Worm (Caenorhabditis elegans): ENCODE measurements around the gene chil-4.

The chil-4 gene

DNA sequence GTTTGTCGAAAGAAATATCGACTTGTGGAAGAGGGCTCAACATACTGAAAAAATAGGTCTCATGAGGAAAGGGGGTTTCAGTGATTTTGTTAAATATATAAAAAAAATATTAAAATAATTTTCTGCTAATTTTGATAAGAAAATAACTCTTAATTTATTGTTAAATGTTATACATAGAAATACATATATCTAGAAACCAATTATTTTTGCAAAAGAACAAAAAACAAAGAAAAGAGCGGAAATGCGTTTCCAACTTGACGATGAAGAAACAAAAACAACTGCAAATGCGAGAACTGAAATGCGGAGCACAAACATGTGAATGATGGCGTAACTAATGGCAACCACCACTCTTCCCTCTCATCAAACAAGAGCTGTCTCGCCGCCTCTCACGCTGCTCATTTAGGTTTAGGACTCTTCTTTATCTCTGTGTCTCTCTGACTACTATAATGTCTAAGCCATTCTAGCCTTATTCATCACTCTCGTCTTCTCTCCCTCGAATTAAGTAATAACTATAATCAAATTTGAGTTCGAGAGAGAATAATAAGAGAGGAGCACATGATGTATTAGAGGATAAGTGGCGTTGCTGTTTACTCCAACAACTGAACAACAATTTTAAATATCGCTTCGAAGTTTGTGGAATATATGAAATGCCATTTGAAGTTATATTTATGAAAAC, 17.1 kb downstream of the chil-4 start, which contains the start of gene arrd-4:
TSS of gene arrd-4 (minus strand) at position 51 of the 676 bp plus-strand sequence.
- TF ChIP-seq W03F9.2 (tag; optimal IDR thresholded peaks at IDR 0.05) (no peak), dao-5 (tag; optimal IDR thresholded peaks at IDR 0.05) (no peak), him-1 (tag; optimal IDR thresholded peaks at IDR 0.05) (no peak)

DNA sequence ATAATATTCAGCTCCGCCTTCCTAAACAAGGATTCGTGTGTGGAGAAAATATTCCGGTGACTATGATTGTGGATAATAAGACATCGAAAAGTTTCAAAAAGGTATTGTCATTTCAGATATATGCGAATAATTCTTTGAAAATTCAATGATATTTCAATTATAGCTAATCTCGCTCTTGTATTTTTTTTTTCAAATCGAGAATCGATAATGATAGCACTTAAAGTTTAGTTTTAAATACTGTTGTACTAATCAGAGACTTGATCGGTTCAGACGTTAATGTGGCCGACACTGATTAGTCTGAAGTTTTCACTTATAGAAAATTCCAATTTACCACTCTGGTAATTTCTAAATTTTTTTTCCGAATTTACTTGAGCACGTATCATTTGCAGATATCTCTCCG, 19.6 kb downstream of the chil-4 start:
- TF ChIP-seq dao-5 (tag; optimal IDR thresholded peaks at IDR 0.05) (no peak), him-1 (tag; optimal IDR thresholded peaks at IDR 0.05) (no peak), W03F9.2 (tag; optimal IDR thresholded peaks at IDR 0.05) (no peak)

DNA sequence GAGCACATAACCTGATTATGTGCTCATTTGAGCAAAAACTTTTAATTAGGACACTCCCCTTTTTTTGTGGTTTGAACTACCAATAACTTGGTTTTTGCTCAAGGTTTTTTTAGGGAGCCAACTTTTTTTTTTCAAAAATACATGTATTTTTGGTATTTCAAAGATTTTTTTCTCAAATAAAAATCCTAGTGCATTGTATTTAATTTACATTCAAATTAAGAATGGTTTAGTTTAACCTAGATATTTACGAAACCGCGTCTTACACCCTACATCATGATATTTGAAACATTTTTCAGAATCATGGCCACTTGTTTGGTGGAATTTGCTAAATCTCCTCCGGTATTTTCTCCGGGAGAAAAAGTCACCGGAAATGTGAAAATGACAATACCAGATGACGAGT, 20.6 kb downstream of the chil-4 start, which contains the start of gene arrd-5:
TSS of gene arrd-5 (plus strand) at position 301 of the 400 bp plus-strand sequence.
- no peak for TF ChIP-seq dao-5 (tag; optimal IDR thresholded peaks at IDR 0.05)
- TF ChIP-seq him-1 (tag; optimal IDR thresholded peaks at IDR 0.05) = no peak
- no peak for TF ChIP-seq W03F9.2 (tag; optimal IDR thresholded peaks at IDR 0.05)

DNA sequence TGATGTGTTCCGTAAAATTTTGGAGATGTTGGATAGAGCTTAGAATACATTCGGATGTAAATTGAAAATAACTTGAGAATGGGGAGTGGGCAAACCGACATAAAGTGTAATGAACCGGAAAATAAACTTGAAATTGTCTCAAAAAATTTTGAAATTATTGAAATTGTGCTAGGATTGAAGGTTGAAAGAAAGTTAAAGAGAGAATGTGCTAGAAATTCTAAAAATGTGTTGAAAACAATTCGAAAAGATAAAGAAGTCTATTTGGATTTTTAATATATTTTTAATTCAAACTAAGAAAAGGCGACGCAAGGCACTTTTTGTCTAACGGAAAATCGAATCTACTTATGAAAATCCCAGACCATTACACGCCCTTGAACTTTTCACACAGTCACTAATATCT, 21.7 kb downstream of the chil-4 start, which contains the start of gene ZK938.3:
TSS of gene ZK938.3 (minus strand) at position 101 of the 400 bp plus-strand sequence.
- TF ChIP-seq W03F9.2 (tag; optimal IDR thresholded peaks at IDR 0.05) (no peak), dao-5 (tag; optimal IDR thresholded peaks at IDR 0.05) (no peak), him-1 (tag; optimal IDR thresholded peaks at IDR 0.05) (no peak)

DNA sequence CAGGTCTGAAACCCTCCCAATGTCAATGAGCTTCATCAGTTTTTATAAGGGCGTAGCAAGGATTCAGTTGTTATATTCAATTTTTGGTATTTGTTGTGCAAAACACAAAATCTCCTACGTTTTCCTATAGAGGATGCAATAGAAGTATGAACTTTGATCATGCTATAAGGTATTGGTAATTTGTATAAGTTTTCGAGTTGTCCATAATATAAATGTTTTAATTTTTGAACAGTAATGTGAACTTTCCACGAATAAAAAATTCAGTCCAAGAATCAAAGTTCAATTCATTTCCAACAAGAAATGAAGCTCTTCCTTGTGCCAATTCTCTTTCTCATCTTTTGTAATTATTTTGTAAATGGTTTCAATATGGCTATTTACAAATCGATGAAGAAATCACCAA, 24.5 kb downstream of the chil-4 start, which contains the start of gene ZK938.12:
TSS of gene ZK938.12 (plus strand) at position 301 of the 400 bp plus-strand sequence.
- no peak for TF ChIP-seq W03F9.2 (tag; optimal IDR thresholded peaks at IDR 0.05)
- no peak for TF ChIP-seq him-1 (tag; optimal IDR thresholded peaks at IDR 0.05)
- TF ChIP-seq dao-5 (tag; optimal IDR thresholded peaks at IDR 0.05) = no peak

DNA sequence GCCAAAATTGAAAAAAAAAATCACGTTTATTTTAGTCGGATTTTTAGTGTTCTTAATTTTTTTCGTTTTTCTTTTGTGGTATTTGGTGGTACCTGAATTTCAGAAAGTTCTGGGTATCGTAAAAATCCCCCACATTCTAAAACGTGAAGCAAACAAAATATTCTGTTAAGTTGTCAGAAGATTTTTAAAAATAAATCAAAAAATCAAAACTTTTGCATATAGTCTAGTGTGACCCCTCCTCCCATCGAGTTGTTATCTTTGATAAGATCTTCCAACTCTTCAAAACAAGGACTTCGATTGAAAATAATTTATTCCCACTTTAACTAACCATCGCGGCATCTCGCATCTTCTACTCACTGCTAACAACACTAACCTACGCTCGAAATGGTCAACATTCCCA, 26.4 kb downstream of the chil-4 start, which contains the start of gene ZK938.1:
TSS of gene ZK938.1 (plus strand) at position 301 of the 400 bp plus-strand sequence.
- no peak for TF ChIP-seq dao-5 (tag; optimal IDR thresholded peaks at IDR 0.05)
- TF ChIP-seq W03F9.2 (tag; optimal IDR thresholded peaks at IDR 0.05) = no peak
- TF ChIP-seq him-1 (tag; optimal IDR thresholded peaks at IDR 0.05) = no peak

DNA sequence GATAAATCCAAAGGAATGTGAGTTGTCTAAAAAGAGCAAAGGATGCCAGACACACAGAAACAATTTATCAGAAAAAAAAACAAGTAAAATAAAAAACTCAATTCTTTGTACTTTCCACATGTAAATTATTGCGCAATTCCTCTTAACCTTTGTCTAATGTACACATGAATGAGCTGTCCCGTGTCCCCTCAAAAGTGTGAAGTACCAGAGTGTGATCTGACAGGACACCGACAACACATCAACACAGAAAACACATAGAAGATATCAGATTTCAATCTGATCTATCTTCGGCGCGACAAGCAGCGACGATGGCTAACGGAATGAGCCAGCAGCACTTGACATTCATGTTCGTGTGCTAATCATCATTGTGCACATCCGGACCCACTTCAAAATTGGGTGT, 27.0 kb downstream of the chil-4 start:
- TF ChIP-seq dao-5 (tag; optimal IDR thresholded peaks at IDR 0.05) (no peak), W03F9.2 (tag; optimal IDR thresholded peaks at IDR 0.05) (no peak), him-1 (tag; optimal IDR thresholded peaks at IDR 0.05) (no peak)

DNA sequence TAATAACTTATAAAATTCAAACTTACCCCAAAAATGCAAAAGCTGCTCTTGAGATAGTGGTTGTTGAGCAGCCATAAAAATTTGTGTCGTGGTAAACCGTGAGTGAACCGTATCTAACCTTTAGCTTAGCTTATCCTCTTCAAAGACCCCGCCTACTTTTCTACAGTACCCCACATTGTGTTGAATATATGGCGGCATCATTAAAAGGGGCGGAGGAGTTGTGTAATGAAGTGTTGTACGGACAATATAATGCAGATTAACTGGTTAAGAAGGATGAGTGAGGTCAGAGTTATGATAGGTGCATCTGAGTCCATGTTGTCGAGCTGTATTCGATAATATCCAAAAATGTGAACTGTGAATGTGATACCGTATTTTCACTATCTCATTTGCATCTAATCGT, 27.7 kb downstream of the chil-4 start, which contains the start of gene eyg-1:
TSS of gene eyg-1 (minus strand) at position 101 of the 400 bp plus-strand sequence.
- TF ChIP-seq dao-5 (tag; optimal IDR thresholded peaks at IDR 0.05) (no peak), W03F9.2 (tag; optimal IDR thresholded peaks at IDR 0.05) (no peak), him-1 (tag; optimal IDR thresholded peaks at IDR 0.05) (no peak)

DNA sequence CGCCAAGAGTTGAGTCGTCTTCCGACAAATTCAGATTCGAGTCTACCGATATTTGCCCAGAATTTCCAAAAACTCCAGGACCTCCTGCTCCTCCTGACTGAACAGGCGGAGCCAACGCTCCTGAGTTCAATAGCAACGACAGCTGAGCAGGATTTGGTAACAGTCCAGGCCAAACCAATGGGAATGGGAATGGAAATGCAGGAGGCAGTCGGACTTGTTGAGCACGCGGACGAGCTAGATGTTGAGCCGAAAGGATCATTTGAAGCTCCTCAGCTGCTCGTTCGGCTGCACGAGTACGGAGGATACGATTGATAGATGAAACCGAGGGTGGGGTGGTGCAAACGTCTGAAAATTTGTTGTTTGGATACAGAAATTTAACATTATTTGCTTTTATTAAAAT, 28.6 kb downstream of the chil-4 start:
- TF ChIP-seq dao-5 (tag; optimal IDR thresholded peaks at IDR 0.05) (no peak), him-1 (tag; optimal IDR thresholded peaks at IDR 0.05) (no peak), W03F9.2 (tag; optimal IDR thresholded peaks at IDR 0.05) (no peak)

DNA sequence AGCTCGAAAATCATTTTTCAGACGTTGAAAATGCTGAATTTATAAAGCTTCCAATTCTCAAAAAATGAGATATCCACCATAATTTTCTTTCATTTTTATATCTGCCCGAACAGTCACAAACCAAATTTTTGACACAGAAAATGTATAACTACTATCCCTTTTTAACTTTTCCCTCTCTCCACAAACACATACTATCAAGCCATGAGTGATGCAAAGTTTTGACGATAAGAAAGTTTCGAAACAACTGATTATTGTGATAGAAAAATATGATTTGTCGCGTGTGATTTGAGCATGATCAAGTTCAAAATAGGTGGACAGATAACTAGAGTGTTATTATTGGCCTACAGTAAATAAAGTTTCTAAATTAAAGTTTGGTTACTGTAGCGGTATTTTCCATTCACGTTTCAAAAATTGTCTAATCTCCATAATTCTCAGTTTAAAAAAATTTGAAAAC, 48.0 kb downstream of the chil-4 start, which contains the start of gene cyp-13A8:
TSS of gene cyp-13A8 (minus strand) at position 51 of the 454 bp plus-strand sequence.
- TF ChIP-seq W03F9.2 (tag; optimal IDR thresholded peaks at IDR 0.05) (no peak), him-1 (tag; optimal IDR thresholded peaks at IDR 0.05) (no peak), dao-5 (tag; optimal IDR thresholded peaks at IDR 0.05) (no peak)

Data from whole organism, L4/young adult.